Worm (Caenorhabditis elegans): ENCODE measurements around the gene ZK418.6.

The ZK418.6 gene

ce11 chrIII:7030044-7030804 lies 48.4 kb downstream of the ZK418.6 start (continued):
- TF ChIP-seq daf-16 (GFP tag; optimal IDR thresholded peaks at IDR 0.05): peak in 1 of 2 experiments; percentile 67
- TF ChIP-seq daf-16 (tag; optimal IDR thresholded peaks at IDR 0.05): peak; percentile 50
- TF ChIP-seq lin-1 (GFP tag; IDR thresholded peaks at IDR 0.05): peak; percentile 54; the same call in 1 of the 2 replicates
- TF ChIP-seq egl-27 (tag; optimal IDR thresholded peaks at IDR 0.05): no peak
- no peak for TF ChIP-seq madf-5 (GFP tag; IDR thresholded peaks at IDR 0.05)
- no peak for TF ChIP-seq F26F4.8 (GFP tag; conservative IDR thresholded peaks at IDR 0.05)
- TF ChIP-seq Y75B8A.6 (GFP tag; IDR thresholded peaks at IDR 0.05): no peak
- TF ChIP-seq saeg-2 (GFP tag; IDR thresholded peaks at IDR 0.05): no peak
- no peak; the same call in 1 of the 2 replicates for TF ChIP-seq madf-9 (GFP tag; conservative IDR thresholded peaks at IDR 0.05)
- TF ChIP-seq nhr-42 (GFP tag; IDR thresholded peaks at IDR 0.05): no peak
- TF ChIP-seq T20F7.1 (GFP tag; optimal IDR thresholded peaks at IDR 0.05): no peak
- no peak for TF ChIP-seq mxl-2 (GFP tag; conservative IDR thresholded peaks at IDR 0.05)
- no peak for TF ChIP-seq nhr-6 (tag; optimal IDR thresholded peaks at IDR 0.05)
- no peak for TF ChIP-seq snpc-1.2 (GFP tag; IDR thresholded peaks at IDR 0.05)
- no peak for TF ChIP-seq jun-1 (tag; optimal IDR thresholded peaks at IDR 0.05)
- TF ChIP-seq lin-29 (GFP tag; IDR thresholded peaks at IDR 0.05): no peak
- TF ChIP-seq rbr-2 (tag; optimal IDR thresholded peaks at IDR 0.05): peak; percentile 30
- TF ChIP-seq lsy-2 (tag; optimal IDR thresholded peaks at IDR 0.05): peak in 1 of 2 experiments; percentile 66
- no peak for TF ChIP-seq ama-1 (optimal IDR thresholded peaks at IDR 0.05)
- no peak for TF ChIP-seq ceh-20 (GFP tag; IDR thresholded peaks at IDR 0.05)
- peak; percentile 22 for TF ChIP-seq hlh-11 (tag; optimal IDR thresholded peaks at IDR 0.05)
- TF ChIP-seq nhr-77 (tag; optimal IDR thresholded peaks at IDR 0.05): no peak
- no peak for TF ChIP-seq fkh-10 (GFP tag; optimal IDR thresholded peaks at IDR 0.05)
- peak in 1 of 2 experiments; percentile 95 for TF ChIP-seq unc-62 (GFP tag; optimal IDR thresholded peaks at IDR 0.05 in 1 of 2)
- no peak for TF ChIP-seq unc-62 (tag; optimal IDR thresholded peaks at IDR 0.05)
- TF ChIP-seq zfp-2 (tag; optimal IDR thresholded peaks at IDR 0.05): no peak
- no peak for TF ChIP-seq ceh-28 (tag; optimal IDR thresholded peaks at IDR 0.05)
- TF ChIP-seq nhr-111 (GFP tag; optimal IDR thresholded peaks at IDR 0.05): peak; percentile 34
- TF ChIP-seq unc-130 (GFP tag; optimal IDR thresholded peaks at IDR 0.05): no peak
- no peak for TF ChIP-seq spr-3 (GFP tag; optimal IDR thresholded peaks at IDR 0.05)
- TF ChIP-seq cey-2 (tag; optimal IDR thresholded peaks at IDR 0.05; ENCODE audit: borderline replicate concordance, insufficient read depth): no peak
- no peak for TF ChIP-seq ceh-62 (tag; optimal IDR thresholded peaks at IDR 0.05)

- TF ChIP-seq nhr-76 (tag; optimal IDR thresholded peaks at IDR 0.05) (no peak), vab-7 (GFP tag; IDR thresholded peaks at IDR 0.05) (no peak), unc-39 (tag; optimal IDR thresholded peaks at IDR 0.05) (no peak), aha-1 (tag) (no peak), lir-3 (tag; optimal IDR thresholded peaks at IDR 0.05) (no peak), dmd-6 (GFP tag; IDR thresholded peaks at IDR 0.05) (no peak), daf-16 (GFP tag; optimal IDR thresholded peaks at IDR 0.05) (no peak), daf-16 (tag; optimal IDR thresholded peaks at IDR 0.05) (no peak), nhr-11 (tag; optimal IDR thresholded peaks at IDR 0.05) (no peak), saeg-2 (GFP tag; IDR thresholded peaks at IDR 0.05) (no peak), mep-1 (tag; optimal IDR thresholded peaks at IDR 0.05) (no peak), rbr-2 (tag; optimal IDR thresholded peaks at IDR 0.05) (no peak), spr-3 (GFP tag; optimal IDR thresholded peaks at IDR 0.05) (no peak), lim-7 (GFP tag; IDR thresholded peaks at IDR 0.05) (no peak)
Measured at ce11 chrIII:7029105-7029504, 49.5 kb downstream of the ZK418.6 start, which contains the start of gene cyk-1. TSS of gene cyk-1 (minus strand) at chrIII:7029205.
